Worm (Caenorhabditis elegans) whole organism, L2 larva: ENCODE results near the gene unc-82.

Experiments
- C34F6.9 ChIP-seq: fragments of 150-350 bp; optimal IDR thresholded peaks from 2 replicates; lab custom pipeline; 2014; ENCODE audit warnings: missing biosample characterization, missing genetic modification characterization
- F13H6.1 ChIP-seq: sonication (generic microtip); optimal IDR thresholded peaks from 2 replicates; lab custom pipeline; 2016; ENCODE audit warnings: missing genetic modification characterization, missing compliant biosample characterization
- R02D3.7 ChIP-seq: fragments of 150-350 bp; optimal IDR thresholded peaks from 2 replicates; lab custom pipeline; 2014; ENCODE audit warnings: missing biosample characterization, missing genetic modification characterization
- Y55F3AM.14 ChIP-seq: fragments of 200-800 bp; sonication (Bioruptor generic); optimal IDR thresholded peaks from 2 replicates; lab custom pipeline; 2018; ENCODE audit warnings: mild to moderate bottlenecking, missing genetic modification characterization, missing compliant biosample characterization
- aly-2 ChIP-seq: fragments of 150-350 bp; optimal IDR thresholded peaks from 2 replicates; lab custom pipeline; 2014; ENCODE audit warnings: missing biosample characterization, missing genetic modification characterization
- ama-1 ChIP-seq: fragments of 150-350 bp; optimal IDR thresholded peaks from 2 replicates; lab custom pipeline; 2018; ENCODE audit warnings: inconsistent platforms
- blmp-1 ChIP-seq: sonication (generic microtip); optimal IDR thresholded peaks from 2 replicates; lab custom pipeline; 2017; ENCODE audit warnings: missing genetic modification characterization, mild to moderate bottlenecking, missing compliant biosample characterization, antibody characterized with exemption, moderate library complexity; ENCODE audit not compliant: insufficient read depth
- ceh-16 ChIP-seq: fragments of 150-350 bp; optimal IDR thresholded peaks from 2 replicates; lab custom pipeline; 2014; ENCODE audit warnings: missing biosample characterization, missing genetic modification characterization
- ceh-82 ChIP-seq: fragments of 150-350 bp; optimal IDR thresholded peaks from 2 replicates; lab custom pipeline; 2014; ENCODE audit warnings: missing biosample characterization, missing genetic modification characterization
- egl-27 ChIP-seq: sonication (generic microtip); optimal IDR thresholded peaks from 3 replicates; lab custom pipeline; 2017; ENCODE audit warnings: missing biosample characterization, missing genetic modification reagents, missing genetic modification characterization
- elt-1 ChIP-seq: fragments of 150-350 bp; optimal IDR thresholded peaks from 2 replicates; lab custom pipeline; 2014; ENCODE audit warnings: missing biosample characterization, missing genetic modification characterization
- fos-1 ChIP-seq: fragments of 150-350 bp; optimal IDR thresholded peaks from 2 replicates; lab custom pipeline; 2014; ENCODE audit warnings: missing biosample characterization, missing genetic modification characterization
- lin-11 ChIP-seq: fragments of 150-350 bp; sonication (generic microtip); optimal IDR thresholded peaks from 2 replicates; lab custom pipeline; 2014; ENCODE audit warnings: missing biosample characterization, missing genetic modification characterization, inconsistent platforms, mixed read lengths
- lin-13 ChIP-seq: fragments of 150-350 bp; optimal IDR thresholded peaks from 2 replicates; lab custom pipeline; 2014; ENCODE audit warnings: missing biosample characterization, missing genetic modification reagents, missing genetic modification characterization
- lin-39 ChIP-seq: fragments of 150-350 bp; optimal IDR thresholded peaks from 2 replicates; lab custom pipeline; 2014; ENCODE audit warnings: missing biosample characterization, missing genetic modification reagents, missing genetic modification characterization
- lsy-2 ChIP-seq, 2 experiments: fragments of 150-350 bp in 1 of 2; sonication (generic microtip) in 1 of 2; optimal IDR thresholded peaks; 2 replicates each; lab custom pipeline; 2014 to 2017; ENCODE audit warnings: missing biosample characterization in 2 of 2, missing genetic modification characterization in 2 of 2
- mab-5 ChIP-seq: fragments of 150-350 bp; optimal IDR thresholded peaks from 2 replicates; lab custom pipeline; 2014; ENCODE audit warnings: missing biosample characterization, missing genetic modification characterization
- nhr-11 ChIP-seq: fragments of 150-350 bp; optimal IDR thresholded peaks from 2 replicates; lab custom pipeline; 2014; ENCODE audit warnings: missing biosample characterization, missing genetic modification characterization
- nhr-129 ChIP-seq: fragments of 150-350 bp; optimal IDR thresholded peaks from 2 replicates; lab custom pipeline; 2014; ENCODE audit warnings: missing biosample characterization, missing genetic modification characterization
- nhr-23 ChIP-seq: fragments of 150-350 bp; optimal IDR thresholded peaks from 2 replicates; lab custom pipeline; 2014; ENCODE audit warnings: missing biosample characterization, missing genetic modification reagents, missing genetic modification characterization
- nhr-237 ChIP-seq: fragments of 150-350 bp; optimal IDR thresholded peaks from 2 replicates; lab custom pipeline; 2014; ENCODE audit warnings: missing biosample characterization, missing genetic modification characterization
- nhr-25 ChIP-seq: fragments of 150-350 bp; sonication (generic microtip); optimal IDR thresholded peaks from 3 replicates; lab custom pipeline; 2014; ENCODE audit warnings: missing biosample characterization, missing genetic modification characterization
- nhr-6 ChIP-seq: fragments of 150-350 bp; optimal IDR thresholded peaks from 2 replicates; lab custom pipeline; 2014; ENCODE audit warnings: missing biosample characterization, missing genetic modification characterization
- nhr-77 ChIP-seq: fragments of 150-350 bp; optimal IDR thresholded peaks from 2 replicates; lab custom pipeline; 2014; ENCODE audit warnings: missing biosample characterization, missing genetic modification characterization
- peb-1 ChIP-seq: fragments of 150-350 bp; optimal IDR thresholded peaks from 2 replicates; lab custom pipeline; 2014; ENCODE audit warnings: missing biosample characterization, missing genetic modification characterization
- sem-4 ChIP-seq: fragments of 150-350 bp; optimal IDR thresholded peaks from 2 replicates; lab custom pipeline; 2014; ENCODE audit warnings: missing biosample characterization, missing genetic modification reagents, missing genetic modification characterization
- sma-3 ChIP-seq: sonication (generic microtip); optimal IDR thresholded peaks from 2 replicates; lab custom pipeline; 2016; ENCODE audit warnings: missing genetic modification reagents, missing genetic modification characterization, missing compliant biosample characterization
- sma-9 ChIP-seq, 2 experiments: fragments of 150-350 bp in 1 of 2; sonication (generic microtip) in 1 of 2; optimal IDR thresholded peaks; 2 replicates each; lab custom pipeline; 2014 to 2016; ENCODE audit warnings: missing genetic modification characterization in 2 of 2, mild to moderate bottlenecking in 1 of 2, missing biosample characterization in 1 of 2, missing compliant biosample characterization in 1 of 2, missing genetic modification reagents in 1 of 2, moderate library complexity in 1 of 2
- snpc-4 ChIP-seq: fragments of 150-350 bp; optimal IDR thresholded peaks from 2 replicates; lab custom pipeline; 2014; ENCODE audit warnings: missing biosample characterization, missing genetic modification characterization
- unc-39 ChIP-seq: fragments of 150-350 bp; optimal IDR thresholded peaks from 2 replicates; lab custom pipeline; 2014; ENCODE audit warnings: missing biosample characterization, missing genetic modification characterization
- zag-1 ChIP-seq: fragments of 150-350 bp; optimal IDR thresholded peaks from 2 replicates; lab custom pipeline; 2014; ENCODE audit warnings: missing biosample characterization, missing genetic modification characterization
- ztf-1 ChIP-seq: fragments of 200-800 bp; sonication (Bioruptor generic); conservative IDR thresholded peaks from 2 replicates; pipeline ENCODE4 v1.3.6; 2022; ENCODE audit warnings: missing genetic modification characterization, missing compliant biosample characterization
- ztf-11 ChIP-seq: sonication (generic microtip); optimal IDR thresholded peaks from 2 replicates; lab custom pipeline; 2017; ENCODE audit warnings: missing biosample characterization, missing genetic modification characterization

The unc-82 gene

DNA sequence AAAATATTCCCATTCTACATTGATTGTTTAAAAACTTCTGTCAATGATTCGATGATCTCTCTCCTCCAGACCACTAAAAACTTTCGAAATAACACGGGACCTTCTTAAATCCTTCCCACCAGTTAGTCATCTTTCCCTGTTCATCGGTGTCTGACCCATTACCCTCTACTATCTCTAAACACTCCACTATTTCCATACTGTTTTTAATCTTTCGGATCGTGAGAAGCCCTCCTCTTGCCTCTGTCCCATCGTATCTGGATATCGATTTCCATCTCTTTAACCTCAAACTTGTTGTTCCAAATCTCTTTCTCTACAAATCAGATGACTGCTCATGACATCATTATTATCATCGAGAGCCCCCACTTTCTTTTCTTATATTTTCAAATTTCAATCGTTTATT, 4.0 kb downstream of the unc-82 start:
- TF ChIP-seq lsy-2 (tag; optimal IDR thresholded peaks at IDR 0.05; lab: Kevin White, UChicago) = peak in 1 of 2 experiments; percentile 8
- TF ChIP-seq mab-5 (tag; lab: Kevin White, UChicago) = no peak
- peak; percentile 19 for TF ChIP-seq nhr-129 (tag; lab: Kevin White, UChicago)
- no peak for TF ChIP-seq nhr-23

DNA sequence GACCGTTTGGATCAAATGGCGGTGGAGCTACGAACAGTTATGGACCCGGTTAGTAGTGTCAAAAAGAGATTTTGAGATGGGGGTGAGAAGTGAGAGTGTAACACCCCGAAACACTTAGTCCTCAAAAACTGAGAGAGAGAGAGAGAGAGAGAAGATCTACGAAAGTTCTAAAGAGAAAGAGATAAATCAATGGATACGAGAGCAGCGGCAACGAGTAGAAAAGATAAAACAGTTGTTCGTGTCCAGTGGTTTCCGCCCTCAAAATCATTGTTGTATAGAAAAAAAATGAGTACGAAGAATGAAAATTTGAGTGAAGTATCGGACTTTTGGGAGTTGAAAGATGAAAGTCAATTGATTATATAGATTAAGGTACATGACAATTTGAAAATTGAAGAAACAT, 4.7 kb downstream of the unc-82 start:
- TF ChIP-seq mab-5 (tag; lab: Kevin White, UChicago) (peak; percentile 27), nhr-237 (no peak), nhr-77 (no peak), sma-9 (GFP tag; optimal IDR thresholded peaks at IDR 0.05; lab: Kevin White, UChicago) (peak; percentile 40), sma-9 (tag; optimal IDR thresholded peaks at IDR 0.05; lab: Kevin White, UChicago) (no peak), F13H6.1 (tag; lab: Kevin White, UChicago) (peak; percentile 37), nhr-129 (tag; lab: Kevin White, UChicago) (peak; percentile 32)
- TF ChIP-seq, all 48 proteins: peak for 4

DNA sequence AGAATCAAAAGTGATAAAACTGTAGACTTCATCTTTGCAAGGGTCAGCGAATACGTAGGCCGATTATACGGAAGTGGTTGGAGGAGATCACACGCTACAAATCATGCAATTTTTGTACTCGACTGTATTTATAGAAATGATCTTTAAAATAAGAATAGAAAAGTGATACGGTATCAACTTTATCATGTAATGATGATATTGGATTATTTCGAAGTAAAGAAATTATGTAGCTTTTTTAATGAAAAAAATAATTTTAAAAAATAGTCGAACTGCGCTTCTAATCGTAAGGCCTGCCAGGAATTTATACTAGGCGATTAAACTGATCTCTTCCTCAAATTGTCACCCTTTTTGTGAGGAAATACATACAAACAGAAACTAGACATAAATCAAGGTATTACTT, 9.6 kb downstream of the unc-82 start, which contains the start of gene B0496.11:
TSS of gene B0496.11 (minus strand) at position 101 of the 400 bp plus-strand sequence.
- TF ChIP-seq nhr-237 (no peak), nhr-129 (tag; lab: Kevin White, UChicago) (no peak), nhr-25 (tag; lab: Kevin White, UChicago) (no peak), Y55F3AM.14 (GFP tag; lab: Kevin White, UChicago) (no peak), unc-39 (tag; lab: Kevin White, UChicago) (no peak), nhr-11 (tag; lab: Kevin White, UChicago) (no peak), ama-1 (lab: Kevin White, UChicago) (no peak), snpc-4 (no peak), R02D3.7 (tag; lab: Kevin White, UChicago) (no peak), mab-5 (tag; lab: Kevin White, UChicago) (no peak), ceh-82 (tag; lab: Kevin White, UChicago) (no peak)

DNA sequence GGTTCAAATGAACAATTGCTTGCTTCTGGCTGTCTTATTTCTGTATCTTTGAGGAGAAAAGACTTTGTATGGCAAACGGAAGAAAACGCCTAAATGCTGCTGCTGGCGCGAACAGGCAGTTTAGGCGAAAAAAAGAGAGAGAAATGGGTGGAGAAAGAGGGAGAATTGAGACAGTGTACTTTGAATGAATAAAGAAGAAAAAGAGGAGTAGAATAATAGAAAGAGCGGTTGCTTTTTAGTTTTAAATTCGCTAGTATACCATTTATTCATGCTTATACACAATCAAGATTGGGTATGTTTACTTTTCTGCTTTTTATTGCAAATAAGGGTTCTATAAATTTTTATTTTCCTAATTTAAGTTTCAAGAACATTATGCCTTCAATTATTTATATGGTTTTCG, 15.1 kb downstream of the unc-82 start:
- TF ChIP-seq ceh-16 (tag; lab: Kevin White, UChicago) = no peak
- TF ChIP-seq, all 48 proteins: peak for 0

DNA sequence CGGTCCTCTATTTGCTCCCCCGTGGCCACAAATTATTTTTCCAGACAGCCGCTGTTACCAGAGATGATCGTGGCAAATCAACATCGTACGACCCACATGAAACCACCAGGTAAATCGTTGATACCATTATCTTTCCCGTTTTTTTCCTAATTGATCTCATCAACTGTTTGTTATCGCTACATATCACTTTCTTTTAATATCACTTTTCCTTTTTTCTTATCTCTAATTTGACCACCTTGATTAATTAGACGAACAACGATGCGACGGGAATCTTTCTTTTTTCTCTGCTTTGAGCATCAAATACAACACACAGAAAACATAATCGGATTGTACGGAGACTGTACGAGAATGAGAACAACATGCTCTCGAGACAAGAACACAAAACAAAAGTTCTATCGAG, 15.9 kb downstream of the unc-82 start:
- no peak for TF ChIP-seq egl-27
- TF ChIP-seq peb-1 (tag; lab: Kevin White, UChicago) = no peak
- no peak for TF ChIP-seq R02D3.7 (tag; lab: Kevin White, UChicago)
- TF ChIP-seq aly-2 (tag; lab: Kevin White, UChicago) = no peak
- no peak for TF ChIP-seq nhr-11 (tag; lab: Kevin White, UChicago)
- no peak for TF ChIP-seq elt-1 (tag; lab: Kevin White, UChicago)
- no peak for TF ChIP-seq nhr-6 (tag; lab: Kevin White, UChicago)
- peak; percentile 80 for TF ChIP-seq blmp-1 (tag; lab: Kevin White, UChicago)
- TF ChIP-seq, all 48 proteins: peak for 1

DNA sequence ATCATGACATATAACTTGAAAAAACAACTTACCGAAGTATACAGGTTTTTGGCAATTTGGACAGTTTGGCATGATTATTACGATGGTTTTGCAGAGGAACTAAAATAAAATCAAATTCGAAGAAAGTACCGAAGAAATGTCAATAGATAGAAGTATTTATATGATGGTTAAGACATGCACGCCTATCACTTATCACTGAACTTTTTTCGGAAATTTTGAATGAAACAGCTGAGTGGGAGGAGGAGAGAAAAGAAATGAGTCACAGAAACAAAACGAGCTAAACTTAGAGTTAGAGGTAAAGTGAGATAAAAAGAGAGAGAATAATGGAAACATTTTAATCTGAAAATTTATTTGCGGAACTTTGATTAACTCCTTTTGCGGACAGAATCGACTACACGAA, 20.9 kb downstream of the unc-82 start, which contains the start of gene valv-1:
TSS of gene valv-1 (minus strand) at position 101 of the 400 bp plus-strand sequence.
- TF ChIP-seq snpc-4 = no peak
- TF ChIP-seq egl-27 = no peak
- peak; percentile 28 for TF ChIP-seq fos-1
- TF ChIP-seq lin-11 = no peak
- no peak for TF ChIP-seq R02D3.7 (tag; lab: Kevin White, UChicago)
- TF ChIP-seq sma-3 (GFP tag; lab: Kevin White, UChicago) = no peak

ce11 chrIV:7445995-7446394, 21.7 kb downstream of the unc-82 start, which contains the start of gene B0496.1:
TSS of gene B0496.1 (plus strand) at chrIV:7446295.
- TF ChIP-seq mab-5 (tag; lab: Kevin White, UChicago) (no peak), ztf-1 (no peak), sem-4 (tag; lab: Kevin White, UChicago) (no peak), zag-1 (no peak), peb-1 (tag; lab: Kevin White, UChicago) (no peak), C34F6.9 (tag; lab: Kevin White, UChicago) (no peak), nhr-237 (no peak), ztf-11 (tag; lab: Kevin White, UChicago) (no peak), lin-11 (no peak), lsy-2 (tag; optimal IDR thresholded peaks at IDR 0.05; lab: Kevin White, UChicago) (no peak), F13H6.1 (tag; lab: Kevin White, UChicago) (no peak), lin-13 (GFP tag; lab: Kevin White, UChicago) (no peak), unc-39 (tag; lab: Kevin White, UChicago) (no peak), lin-39 (tag; lab: Kevin White, UChicago) (no peak)
- TF ChIP-seq, all 48 proteins: peak for 0
